Fruit fly (Drosophila melanogaster): ENCODE measurements around the gene CG9377.

CG9377 gene

DNA sequence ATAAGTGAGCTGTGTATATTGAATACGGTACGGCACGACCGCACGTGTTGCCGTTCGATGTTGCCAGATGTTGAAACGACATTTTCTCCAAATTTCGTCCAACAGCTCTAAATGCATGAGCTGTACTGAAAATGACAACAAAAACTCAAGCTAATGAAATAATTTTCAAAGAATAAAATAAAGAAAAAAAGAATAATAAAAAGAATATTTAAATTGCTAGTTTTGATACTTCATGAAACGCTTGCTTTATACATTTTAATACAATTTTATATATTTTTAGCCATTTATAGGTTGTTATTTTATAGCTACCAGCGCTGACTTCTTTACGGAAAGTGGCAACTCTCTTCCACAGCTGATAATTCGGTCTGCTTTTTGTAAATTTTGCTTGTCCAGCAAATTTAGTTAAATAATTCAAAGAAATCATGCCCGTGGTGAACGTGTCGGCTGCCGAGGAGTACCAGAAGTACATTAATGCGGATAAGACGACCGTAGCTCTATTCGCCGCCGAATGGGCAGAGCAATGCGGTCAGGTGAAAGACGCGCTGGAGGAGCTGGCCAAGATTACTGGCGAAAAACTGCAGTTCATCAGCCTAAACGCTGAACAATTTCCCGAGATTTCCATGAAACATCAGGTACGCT is 4.9 kb upstream of the CG9377 start, which contains the start of the genes Nnp-1 and Grx3 (continued):
- TF ChIP-seq CG15011 (GFP tag; optimal IDR thresholded peaks at IDR 0.05), result no peak
- peak; percentile 34; the same call in 1 of the 2 replicates for TF ChIP-seq ttk (GFP tag; IDR thresholded peaks at IDR 0.05)
- peak; percentile 39 for TF ChIP-seq CG32772 (GFP tag; IDR thresholded peaks at IDR 0.05)
- no peak for TF ChIP-seq HLH54F (GFP tag; optimal IDR thresholded peaks at IDR 0.05)
- no peak for TF ChIP-seq amos (GFP tag; IDR thresholded peaks at IDR 0.05; ENCODE audit: partially characterized antibody)
- TF ChIP-seq hkb (optimal IDR thresholded peaks at IDR 0.05), result peak; percentile 21
- TF ChIP-seq hkb (GFP tag; IDR thresholded peaks at IDR 0.05), result no peak
- TF ChIP-seq CG8290 (GFP tag; optimal IDR thresholded peaks at IDR 0.05), result no peak
- no peak for TF ChIP-seq CG8290 (tag; optimal IDR thresholded peaks at IDR 0.05)
- TF ChIP-seq pan (optimal IDR thresholded peaks at IDR 0.05), result no peak
- no peak for TF ChIP-seq pan (GFP tag; optimal IDR thresholded peaks at IDR 0.05 in 1 of 2, IDR thresholded peaks at IDR 0.05 in 1 of 2)
- peak; percentile 60 for TF ChIP-seq CG12104 (GFP tag; optimal IDR thresholded peaks at IDR 0.05)
- no peak for TF ChIP-seq odd (GFP tag; optimal IDR thresholded peaks at IDR 0.05)
- TF ChIP-seq CG6272 (GFP tag; IDR thresholded peaks at IDR 0.05), result no peak
- TF ChIP-seq dm (GFP tag; optimal IDR thresholded peaks at IDR 0.05), result peak; percentile 88
- TF ChIP-seq tap (tag; optimal IDR thresholded peaks at IDR 0.05), result no peak
- TF ChIP-seq CG1024 (GFP tag; IDR thresholded peaks at IDR 0.05), result no peak
- no peak for TF ChIP-seq HLH3B (GFP tag; IDR thresholded peaks at IDR 0.05)
- peak; percentile 28 for TF ChIP-seq zen (tag; optimal IDR thresholded peaks at IDR 0.05)
- no peak for TF ChIP-seq CG7271 (tag; optimal IDR thresholded peaks at IDR 0.05)
- TF ChIP-seq yki (optimal IDR thresholded peaks at IDR 0.05), result no peak
- no peak for TF ChIP-seq Sry-δ (GFP tag; optimal IDR thresholded peaks at IDR 0.05)
- TF ChIP-seq HmgD (GFP tag; optimal IDR thresholded peaks at IDR 0.05), result no peak
- TF ChIP-seq Dad (GFP tag; optimal IDR thresholded peaks at IDR 0.05), result no peak
- TF ChIP-seq CG7786 (GFP tag; optimal IDR thresholded peaks at IDR 0.05), result no peak
- no peak for TF ChIP-seq ham (GFP tag; IDR thresholded peaks at IDR 0.05)
- no peak for TF ChIP-seq CG9727 (GFP tag; optimal IDR thresholded peaks at IDR 0.05)
- no peak for TF ChIP-seq ro (GFP tag; IDR thresholded peaks at IDR 0.05)
- no peak for TF ChIP-seq D19A (tag; optimal IDR thresholded peaks at IDR 0.05)
- no peak for TF ChIP-seq sim (GFP tag; IDR thresholded peaks at IDR 0.05)
- no peak for TF ChIP-seq CG1647 (GFP tag; optimal IDR thresholded peaks at IDR 0.05)
- peak in 1 of 2 experiments; percentile 57 for TF ChIP-seq tll (GFP tag; optimal IDR thresholded peaks at IDR 0.05)
- TF ChIP-seq CG4730 (GFP tag; IDR thresholded peaks at IDR 0.05), result no peak
- TF ChIP-seq CG13296 (GFP tag; optimal IDR thresholded peaks at IDR 0.05), result no peak
- TF ChIP-seq CG8478 (optimal IDR thresholded peaks at IDR 0.05), result no peak
- TF ChIP-seq hth (optimal IDR thresholded peaks at IDR 0.05), result no peak
- no peak for TF ChIP-seq CG14050 (GFP tag; IDR thresholded peaks at IDR 0.05)
- TF ChIP-seq CrebB (tag; optimal IDR thresholded peaks at IDR 0.05), result no peak
- TF ChIP-seq onecut (GFP tag; IDR thresholded peaks at IDR 0.05), result no peak
- no peak for TF ChIP-seq aop (GFP tag; IDR thresholded peaks at IDR 0.05)
- no peak for TF ChIP-seq Mrtf (GFP tag; IDR thresholded peaks at IDR 0.05)
- TF ChIP-seq Mes4 (GFP tag; optimal IDR thresholded peaks at IDR 0.05), result no peak
- TF ChIP-seq CG12236 (GFP tag; optimal IDR thresholded peaks at IDR 0.05), result no peak
- no peak for TF ChIP-seq CG12391 (tag; optimal IDR thresholded peaks at IDR 0.05)
- no peak for TF ChIP-seq sens-2 (GFP tag; IDR thresholded peaks at IDR 0.05)
- TF ChIP-seq CG13123 (GFP tag; optimal IDR thresholded peaks at IDR 0.05), result no peak
- no peak for TF ChIP-seq seq (GFP tag; IDR thresholded peaks at IDR 0.05)
- no peak for TF ChIP-seq Hr51 (GFP tag; optimal IDR thresholded peaks at IDR 0.05)
- TF ChIP-seq oc (tag; optimal IDR thresholded peaks at IDR 0.05), result no peak
- TF ChIP-seq CG17385 (GFP tag; optimal IDR thresholded peaks at IDR 0.05), result peak; percentile 51
- TF ChIP-seq CG7745 (tag; optimal IDR thresholded peaks at IDR 0.05), result no peak
- TF ChIP-seq CG8944 (GFP tag; optimal IDR thresholded peaks at IDR 0.05), result no peak
- no peak for TF ChIP-seq CG3163 (GFP tag; optimal IDR thresholded peaks at IDR 0.05)
- no peak for TF ChIP-seq CG7839 (tag; optimal IDR thresholded peaks at IDR 0.05)

All from whole organism, embryonic.